Worm (Caenorhabditis elegans) whole organism, young adult: ENCODE results near the gene R05F9.11.

Experiments used
- B0336.3 ChIP-seq: fragments of 200-800 bp; sonication (Bioruptor generic); IDR thresholded peaks from 2 replicates; pipeline ENCODE4 v1.3.6; 2022; ENCODE audit warnings: missing genetic modification characterization, missing compliant biosample characterization
- F23B12.7 ChIP-seq: sonication (generic microtip); optimal IDR thresholded peaks from 2 replicates; lab custom pipeline; 2017; ENCODE audit warnings: missing genetic modification characterization, mild to moderate bottlenecking, missing compliant biosample characterization, antibody characterized with exemption, moderate library complexity; ENCODE audit not compliant: insufficient read depth
- F33H1.4 ChIP-seq: fragments of 200-800 bp; sonication (Bioruptor generic); IDR thresholded peaks from 2 replicates; pipeline ENCODE4 v1.3.6; 2022; ENCODE audit warnings: missing genetic modification reagents, missing genetic modification characterization, missing compliant biosample characterization
- F39B2.1 ChIP-seq: fragments of 200-800 bp; sonication (Bioruptor generic); IDR thresholded peaks from 2 replicates; pipeline ENCODE4 v1.3.6; 2022; ENCODE audit warnings: missing genetic modification reagents, missing genetic modification characterization, missing compliant biosample characterization
- T26A5.8 ChIP-seq: sonication (generic microtip); optimal IDR thresholded peaks from 2 replicates; lab custom pipeline; 2016; ENCODE audit warnings: missing genetic modification characterization, missing compliant biosample characterization
- Y56A3A.18 ChIP-seq: fragments of 200-800 bp; sonication (Bioruptor generic); IDR thresholded peaks from 2 replicates; pipeline ENCODE4 v1.3.6; 2022; ENCODE audit warnings: missing genetic modification reagents, missing genetic modification characterization, missing compliant biosample characterization
- Y79H2A.3 ChIP-seq: fragments of 200-800 bp; sonication (Bioruptor generic); conservative IDR thresholded peaks from 2 replicates; pipeline ENCODE4 v1.3.6; 2022; ENCODE audit warnings: missing genetic modification reagents, missing genetic modification characterization, missing compliant biosample characterization
- Y95B8A.8 ChIP-seq: fragments of 200-800 bp; sonication (Bioruptor generic); IDR thresholded peaks from 2 replicates; pipeline ENCODE4 v1.3.6; 2022; ENCODE audit warnings: missing genetic modification reagents, missing genetic modification characterization, missing compliant biosample characterization
- aptf-2 ChIP-seq: fragments of 200-800 bp; sonication (Bioruptor generic); conservative IDR thresholded peaks from 2 replicates; pipeline ENCODE4 v1.3.6; 2022; ENCODE audit warnings: missing genetic modification reagents, missing genetic modification characterization, missing compliant biosample characterization
- aptf-3 ChIP-seq: fragments of 200-800 bp; sonication (Bioruptor generic); IDR thresholded peaks from 2 replicates; pipeline ENCODE4 v1.3.6; 2022; ENCODE audit warnings: missing genetic modification characterization, missing compliant biosample characterization
- bed-1 ChIP-seq: fragments of 200-800 bp; sonication (Bioruptor generic); IDR thresholded peaks from 2 replicates; pipeline ENCODE4 v1.3.6; 2022; ENCODE audit warnings: missing genetic modification reagents, missing genetic modification characterization, missing compliant biosample characterization
- cebp-1 ChIP-seq, 2 experiments: fragments of 200-800 bp in 1 of 2; sonication (Bioruptor generic) in 1 of 2; sonication (generic microtip) in 1 of 2; IDR thresholded peaks in 1 of 2; optimal IDR thresholded peaks in 1 of 2; 2 replicates each; pipeline versions ENCODE4 v1.3.6 to Lab custom; 2017 to 2022; ENCODE audit warnings: missing compliant biosample characterization in 2 of 2, missing genetic modification characterization in 2 of 2, mild to moderate bottlenecking in 1 of 2, missing genetic modification reagents in 1 of 2, moderate library complexity in 1 of 2
- cebp-2 ChIP-seq: fragments of 200-800 bp; sonication (Bioruptor generic); IDR thresholded peaks from 2 replicates; pipeline ENCODE4 v1.3.6; 2022; ENCODE audit warnings: missing genetic modification characterization, missing compliant biosample characterization
- ceh-27 ChIP-seq: fragments of 200-800 bp; sonication (Bioruptor generic); optimal IDR thresholded peaks from 2 replicates; lab custom pipeline; 2018; ENCODE audit warnings: mild to moderate bottlenecking, missing genetic modification characterization, moderate library complexity, missing compliant biosample characterization
- ceh-40 ChIP-seq: fragments of 200-800 bp; sonication (Bioruptor generic); IDR thresholded peaks from 2 replicates; pipeline ENCODE4 v1.3.6; 2022; ENCODE audit warnings: missing genetic modification characterization, missing compliant biosample characterization
- chd-7 ChIP-seq: sonication (generic microtip); optimal IDR thresholded peaks from 2 replicates; lab custom pipeline; 2016; ENCODE audit warnings: mild to moderate bottlenecking, missing genetic modification characterization, moderate library complexity, missing compliant biosample characterization
- die-1 ChIP-seq: sonication (generic microtip); optimal IDR thresholded peaks from 2 replicates; lab custom pipeline; 2016; ENCODE audit warnings: missing genotype, mild to moderate bottlenecking, missing genetic modification characterization, missing compliant biosample characterization
- efl-1 ChIP-seq: fragments of 150-350 bp; optimal IDR thresholded peaks from 2 replicates; lab custom pipeline; 2014; ENCODE audit warnings: missing biosample characterization, missing genetic modification reagents, missing genetic modification characterization
- egl-18 ChIP-seq: fragments of 200-800 bp; sonication (Bioruptor generic); IDR thresholded peaks from 2 replicates; pipeline ENCODE4 v1.3.6; 2022; ENCODE audit warnings: missing genetic modification reagents, missing genetic modification characterization, missing compliant biosample characterization
- fkh-3 ChIP-seq: sonication (generic microtip); optimal IDR thresholded peaks from 2 replicates; lab custom pipeline; 2016; ENCODE audit warnings: mild to moderate bottlenecking, missing genetic modification characterization, missing compliant biosample characterization
- hmg-20 ChIP-seq: fragments of 200-800 bp; sonication (Bioruptor generic); IDR thresholded peaks from 2 replicates; pipeline ENCODE4 v1.3.6; 2022; ENCODE audit warnings: missing genetic modification reagents, missing genetic modification characterization, missing compliant biosample characterization
- let-526 ChIP-seq: fragments of 200-800 bp; sonication (Bioruptor generic); IDR thresholded peaks from 2 replicates; pipeline ENCODE4 v1.3.6; 2022; ENCODE audit warnings: missing genetic modification reagents, missing genetic modification characterization, missing compliant biosample characterization
- lin-35 ChIP-seq, 3 experiments: fragments of 150-350 bp in 2 of 3; sonication (generic microtip) in 1 of 3; optimal IDR thresholded peaks; 2 replicates each; lab custom pipeline; 2014 to 2018; ENCODE audit warnings: missing biosample characterization in 3 of 3, missing genetic modification characterization in 3 of 3, missing genetic modification reagents in 3 of 3
- lin-54 ChIP-seq: fragments of 200-800 bp; sonication (Bioruptor generic); optimal IDR thresholded peaks from 2 replicates; lab custom pipeline; 2018; ENCODE audit warnings: mild to moderate bottlenecking, missing genetic modification characterization, missing compliant biosample characterization
- lsl-1 ChIP-seq: fragments of 200-800 bp; sonication (Bioruptor generic); optimal IDR thresholded peaks from 2 replicates; lab custom pipeline; 2018; ENCODE audit warnings: mild to moderate bottlenecking, missing genetic modification characterization, moderate library complexity, missing compliant biosample characterization
- lsy-27 ChIP-seq: sonication (generic microtip); optimal IDR thresholded peaks from 2 replicates; lab custom pipeline; 2017; ENCODE audit warnings: missing genetic modification characterization, mild to moderate bottlenecking, missing compliant biosample characterization, antibody characterized with exemption, missing genotype, borderline replicate concordance; ENCODE audit not compliant: insufficient read depth
- madf-10 ChIP-seq: sonication (generic microtip); optimal IDR thresholded peaks from 2 replicates; lab custom pipeline; 2016; ENCODE audit warnings: mild to moderate bottlenecking, missing genetic modification characterization, missing compliant biosample characterization
- madf-6 ChIP-seq: fragments of 200-800 bp; sonication (Bioruptor generic); IDR thresholded peaks from 2 replicates; pipeline ENCODE4 v1.3.6; 2022; ENCODE audit warnings: missing genetic modification reagents, missing genetic modification characterization, missing compliant biosample characterization
- madf-8 ChIP-seq: fragments of 200-800 bp; sonication (Bioruptor generic); conservative IDR thresholded peaks from 2 replicates; pipeline ENCODE4 v1.3.6; 2022; ENCODE audit warnings: missing genetic modification reagents, missing genetic modification characterization, missing compliant biosample characterization
- mxl-1 ChIP-seq: sonication (generic microtip); optimal IDR thresholded peaks from 2 replicates; lab custom pipeline; 2016; ENCODE audit warnings: missing genetic modification characterization, missing compliant biosample characterization
- nfyb-1 ChIP-seq: fragments of 200-800 bp; sonication (Bioruptor generic); IDR thresholded peaks from 2 replicates; pipeline ENCODE4 v1.3.6; 2022; ENCODE audit warnings: missing genetic modification reagents, missing genetic modification characterization, missing compliant biosample characterization
- nhr-120 ChIP-seq: fragments of 200-800 bp; sonication (Bioruptor generic); IDR thresholded peaks from 2 replicates; pipeline ENCODE4 v1.3.6; 2022; ENCODE audit warnings: missing genetic modification characterization, missing compliant biosample characterization
- pha-4 ChIP-seq: fragments of 150-350 bp; sonication (generic microtip); optimal IDR thresholded peaks from 2 replicates; lab custom pipeline; 2014; ENCODE audit warnings: missing biosample characterization, missing genetic modification reagents, missing genetic modification characterization
- rpc-1 ChIP-seq, 2 experiments: fragments of 150-350 bp in 1 of 2; sonication (generic microtip) in 1 of 2; optimal IDR thresholded peaks; 2 replicates each; lab custom pipeline; 2014 to 2018; ENCODE audit warnings: missing biosample characterization in 1 of 2, missing genetic modification characterization in 1 of 2, missing genetic modification reagents in 1 of 2, missing genotype in 1 of 2
- sea-2 ChIP-seq: fragments of 200-800 bp; sonication (Bioruptor generic); IDR thresholded peaks from 2 replicates; pipeline ENCODE4 v1.3.6; 2022; ENCODE audit warnings: missing genetic modification characterization, missing compliant biosample characterization
- snpc-1.3 ChIP-seq: sonication (generic microtip); optimal IDR thresholded peaks from 2 replicates; lab custom pipeline; 2017; ENCODE audit warnings: missing genetic modification characterization, mild to moderate bottlenecking, missing compliant biosample characterization, antibody characterized with exemption, moderate library complexity, missing genotype, missing genetic modification reagents; ENCODE audit not compliant: insufficient read depth
- snpc-3.4 ChIP-seq: sonication (generic microtip); optimal IDR thresholded peaks from 2 replicates; lab custom pipeline; 2017; ENCODE audit warnings: missing genetic modification characterization, mild to moderate bottlenecking, missing compliant biosample characterization, antibody characterized with exemption, moderate library complexity, missing genotype, missing genetic modification reagents
- snpc-4 ChIP-seq, 5 experiments: fragments of 150-350 bp in 1 of 5; sonication (generic microtip) in 4 of 5; optimal IDR thresholded peaks; 2 replicates each; lab custom pipeline; 2014 to 2018; ENCODE audit warnings: missing genetic modification characterization in 5 of 5, missing biosample characterization in 3 of 5, antibody characterized with exemption in 2 of 5, mild to moderate bottlenecking in 2 of 5, missing compliant biosample characterization in 2 of 5, missing genotype in 2 of 5, moderate library complexity in 2 of 5, missing genetic modification reagents in 1 of 5
- somi-1 ChIP-seq: fragments of 200-800 bp; sonication (Bioruptor generic); optimal IDR thresholded peaks from 2 replicates; lab custom pipeline; 2018; ENCODE audit warnings: mild to moderate bottlenecking, missing genetic modification characterization, missing compliant biosample characterization
- sptf-2 ChIP-seq: fragments of 200-800 bp; sonication (Bioruptor generic); optimal IDR thresholded peaks from 2 replicates; lab custom pipeline; 2018; ENCODE audit warnings: mild to moderate bottlenecking, missing genetic modification characterization, missing compliant biosample characterization
- tbp1 ChIP-seq: fragments of 200-800 bp; sonication (Bioruptor generic); optimal IDR thresholded peaks from 2 replicates; lab custom pipeline; 2018; ENCODE audit warnings: mild to moderate bottlenecking, missing genetic modification characterization, missing compliant biosample characterization
- unc-130 ChIP-seq: sonication (generic microtip); optimal IDR thresholded peaks from 2 replicates; lab custom pipeline; 2016; ENCODE audit warnings: missing genetic modification reagents, missing genetic modification characterization, missing compliant biosample characterization
- zfh-2 ChIP-seq: fragments of 200-800 bp; sonication (Bioruptor generic); conservative IDR thresholded peaks from 2 replicates; pipeline ENCODE4 v1.3.6; 2022; ENCODE audit warnings: missing genetic modification reagents, missing genetic modification characterization, missing compliant biosample characterization
- ztf-18 ChIP-seq: sonication (generic microtip); optimal IDR thresholded peaks from 2 replicates; lab custom pipeline; 2016; ENCODE audit warnings: missing genotype, mild to moderate bottlenecking, missing genetic modification characterization, missing compliant biosample characterization
- ztf-25 ChIP-seq: fragments of 200-800 bp; sonication (Bioruptor generic); IDR thresholded peaks from 2 replicates; pipeline ENCODE4 v1.3.6; 2022; ENCODE audit warnings: missing genetic modification reagents, missing genetic modification characterization, missing compliant biosample characterization
- ztf-6 ChIP-seq: fragments of 200-800 bp; sonication (Bioruptor generic); IDR thresholded peaks from 2 replicates; pipeline ENCODE4 v1.3.6; 2022; ENCODE audit warnings: missing genetic modification reagents, missing genetic modification characterization, missing compliant biosample characterization

The R05F9.11 gene

ce11 chrII:4904277-4904676, 9.7 kb downstream of the R05F9.11 start (continued):
- TF ChIP-seq T26A5.8 (tag; lab: Kevin White, UChicago) (no peak), pha-4 (tag; lab: Kevin White, UChicago) (peak; percentile 37), ceh-27 (GFP tag; lab: Kevin White, UChicago) (peak; percentile 32), fkh-3 (tag; lab: Kevin White, UChicago) (no peak), lin-35 (GFP tag; optimal IDR thresholded peaks at IDR 0.05; lab: Kevin White, UChicago) (peak in 1 of 3 experiments; percentile 68), B0336.3 (GFP tag; lab: Robert Waterston, UW) (no peak; the same call in 1 of the 2 replicates), cebp-2 (GFP tag; lab: Robert Waterston, UW) (no peak), snpc-4 (GFP tag; optimal IDR thresholded peaks at IDR 0.05; lab: Kevin White, UChicago) (peak; percentile 47), snpc-4 (tag; optimal IDR thresholded peaks at IDR 0.05; lab: Kevin White, UChicago) (peak; percentile 59 to 84 (median 65)), ztf-25 (GFP tag; lab: Robert Waterston, UW) (no peak), Y79H2A.3 (GFP tag; lab: Robert Waterston, UW) (no peak), F33H1.4 (GFP tag; lab: Robert Waterston, UW) (peak; percentile 84), Y56A3A.18 (GFP tag; lab: Robert Waterston, UW) (no peak), chd-7 (tag; lab: Kevin White, UChicago) (peak; percentile 9), let-526 (peak; percentile 32; the same call in 1 of the 2 replicates), zfh-2 (GFP tag; lab: Robert Waterston, UW) (no peak; the same call in 1 of the 2 replicates), egl-18 (GFP tag; lab: Robert Waterston, UW) (no peak), madf-8 (peak; percentile 47; the same call in 1 of the 2 replicates), lsy-27 (tag; lab: Kevin White, UChicago) (peak; percentile 60), bed-1 (no peak), hmg-20 (GFP tag; lab: Robert Waterston, UW) (no peak), lsl-1 (GFP tag; lab: Kevin White, UChicago) (peak; percentile 77), madf-10 (tag; lab: Kevin White, UChicago) (peak; percentile 40), ceh-40 (GFP tag; lab: Robert Waterston, UW) (no peak), rpc-1 (optimal IDR thresholded peaks at IDR 0.05; lab: Kevin White, UChicago) (peak; percentile 36), rpc-1 (tag; optimal IDR thresholded peaks at IDR 0.05; lab: Kevin White, UChicago) (no peak), die-1 (tag; lab: Kevin White, UChicago) (no peak), Y95B8A.8 (0 out of 2 replicates have a peak, but pooled peaks have one; percentile 60), aptf-3 (GFP tag; lab: Robert Waterston, UW) (no peak), nfyb-1 (GFP tag; lab: Robert Waterston, UW) (0 out of 2 replicates have a peak, but pooled peaks have one; percentile 27), F39B2.1 (GFP tag; lab: Robert Waterston, UW) (no peak), ztf-18 (tag; lab: Kevin White, UChicago) (peak; percentile 17), ztf-6 (no peak), madf-6 (peak; percentile 82), unc-130 (GFP tag; lab: Kevin White, UChicago) (no peak), snpc-1.3 (tag; lab: Kevin White, UChicago) (peak; percentile 58), sptf-2 (GFP tag; lab: Kevin White, UChicago) (no peak), nhr-120 (GFP tag; lab: Robert Waterston, UW) (no peak), sea-2 (GFP tag; lab: Robert Waterston, UW) (no peak), lin-54 (GFP tag; lab: Kevin White, UChicago) (peak; percentile 68), efl-1 (GFP tag; lab: Kevin White, UChicago) (peak; percentile 69), tbp1 (GFP tag; lab: Kevin White, UChicago) (peak; percentile 62), F23B12.7 (tag; lab: Kevin White, UChicago) (peak; percentile 80), cebp-1 (GFP tag; IDR thresholded peaks at IDR 0.05; lab: Robert Waterston, UW) (peak; percentile 66), cebp-1 (tag; optimal IDR thresholded peaks at IDR 0.05; lab: Kevin White, UChicago) (peak; percentile 80), snpc-3.4 (tag; lab: Kevin White, UChicago) (peak; percentile 60), aptf-2 (GFP tag; lab: Robert Waterston, UW) (no peak), somi-1 (no peak), mxl-1 (tag; lab: Kevin White, UChicago) (no peak)
